Worm (Caenorhabditis elegans) whole organism, early embryonic: ENCODE results near the gene T01B10.5.

Experiments used
- B0310.2 ChIP-seq: sonication (generic microtip); optimal IDR thresholded peaks from 2 replicates; lab custom pipeline; 2016; ENCODE audit warnings: mild to moderate bottlenecking, missing genetic modification characterization, missing compliant biosample characterization
- F13C5.2 ChIP-seq: sonication (generic microtip); optimal IDR thresholded peaks from 2 replicates; lab custom pipeline; 2017; ENCODE audit warnings: mild to moderate bottlenecking, missing genetic modification characterization, inconsistent platforms, missing compliant biosample characterization
- aly-1 ChIP-seq: sonication (generic microtip); optimal IDR thresholded peaks from 2 replicates; lab custom pipeline; 2016; ENCODE audit warnings: missing genetic modification characterization, missing compliant biosample characterization
- ama-1 ChIP-seq: fragments of 150-350 bp; optimal IDR thresholded peaks from 2 replicates; lab custom pipeline; 2014
- ceh-13 ChIP-seq: fragments of 200-800 bp; sonication (Bioruptor generic); optimal IDR thresholded peaks from 2 replicates; lab custom pipeline; 2018; ENCODE audit warnings: mild to moderate bottlenecking, missing genetic modification characterization, missing compliant biosample characterization
- ceh-36 ChIP-seq: sonication (generic microtip); optimal IDR thresholded peaks from 2 replicates; lab custom pipeline; 2016; ENCODE audit warnings: missing genetic modification characterization, inconsistent platforms, missing compliant biosample characterization
- ets-7 ChIP-seq: sonication (generic microtip); optimal IDR thresholded peaks from 2 replicates; lab custom pipeline; 2016; ENCODE audit warnings: missing genotype, missing genetic modification characterization, missing compliant biosample characterization
- flt-1 ChIP-seq: fragments of 200-800 bp; sonication (Bioruptor generic); IDR thresholded peaks from 2 replicates; pipeline ENCODE4 v1.3.6; 2022; ENCODE audit warnings: missing genetic modification characterization, missing compliant biosample characterization
- hmbx-1 ChIP-seq: sonication (generic microtip); optimal IDR thresholded peaks from 2 replicates; lab custom pipeline; 2016; ENCODE audit warnings: mild to moderate bottlenecking, missing genetic modification characterization, missing compliant biosample characterization
- hmg-4 ChIP-seq: fragments of 200-800 bp; sonication (Bioruptor generic); optimal IDR thresholded peaks from 2 replicates; lab custom pipeline; 2018; ENCODE audit warnings: mild to moderate bottlenecking, missing genetic modification characterization, missing compliant biosample characterization
- hnd-1 ChIP-seq: sonication (generic microtip); optimal IDR thresholded peaks from 2 replicates; lab custom pipeline; 2016; ENCODE audit warnings: missing genetic modification characterization, missing compliant biosample characterization
- pes-1 ChIP-seq: fragments of 200-800 bp; sonication (Bioruptor generic); IDR thresholded peaks from 2 replicates; pipeline ENCODE4 v1.3.6; 2022; ENCODE audit warnings: missing genetic modification reagents, missing genetic modification characterization, missing compliant biosample characterization
- scrt-1 ChIP-seq: fragments of 200-800 bp; sonication (Bioruptor generic); IDR thresholded peaks from 2 replicates; pipeline ENCODE4 v1.3.6; 2022; ENCODE audit warnings: missing genetic modification characterization, missing compliant biosample characterization
- sea-1 ChIP-seq: fragments of 200-800 bp; sonication (Bioruptor generic); conservative IDR thresholded peaks from 2 replicates; pipeline ENCODE4 v1.3.6; 2022; ENCODE audit warnings: missing genetic modification characterization, missing compliant biosample characterization
- tbx-11 ChIP-seq: fragments of 200-800 bp; sonication (Bioruptor generic); IDR thresholded peaks from 2 replicates; pipeline ENCODE4 v1.3.6; 2022; ENCODE audit warnings: missing genetic modification characterization, missing compliant biosample characterization
- tbx-37 ChIP-seq: fragments of 200-800 bp; sonication (Bioruptor generic); conservative IDR thresholded peaks from 2 replicates; pipeline ENCODE4 v1.3.6; 2022; ENCODE audit warnings: missing genetic modification reagents, missing genetic modification characterization, missing compliant biosample characterization
- tra-4 ChIP-seq: sonication (generic microtip); optimal IDR thresholded peaks from 2 replicates; lab custom pipeline; 2017; ENCODE audit warnings: missing genetic modification characterization, missing compliant biosample characterization

T01B10.5 gene

DNA sequence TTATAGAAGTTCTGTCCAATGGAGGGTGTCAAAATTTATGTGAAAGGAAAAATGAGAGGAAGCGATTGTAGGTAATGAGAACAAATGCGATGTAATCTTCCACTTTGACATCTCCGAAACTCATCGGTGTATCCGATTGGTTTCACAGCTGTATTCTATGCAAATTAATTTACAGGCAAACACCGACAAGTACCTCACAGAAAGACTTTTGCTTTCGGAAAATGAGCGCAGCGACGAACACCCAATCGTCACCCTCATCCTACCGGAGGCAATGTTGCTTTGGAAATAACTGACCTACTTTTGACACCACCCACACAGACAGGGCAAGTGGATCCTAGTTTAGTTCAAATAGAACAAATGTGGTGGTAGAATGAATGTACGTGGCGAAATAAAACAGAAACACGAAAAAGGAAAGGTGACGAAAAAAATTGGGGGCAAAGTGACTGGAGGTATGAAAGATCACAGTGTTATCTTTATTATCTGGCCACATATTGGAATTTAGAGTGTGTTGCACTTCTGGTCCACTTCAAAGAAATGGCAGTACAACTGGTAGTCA is 31.1 kb upstream of the T01B10.5 start:
- TF ChIP-seq ceh-36: no peak
- no peak for TF ChIP-seq flt-1 (GFP tag; lab: Robert Waterston, UW)
- TF ChIP-seq hmg-4 (GFP tag; lab: Kevin White, UChicago): no peak
- no peak for TF ChIP-seq sea-1
- no peak for TF ChIP-seq aly-1 (tag; lab: Kevin White, UChicago)
- TF ChIP-seq hnd-1 (tag; lab: Kevin White, UChicago): no peak
- no peak for TF ChIP-seq ets-7
- TF ChIP-seq tbx-11 (GFP tag; lab: Robert Waterston, UW): no peak
- no peak for TF ChIP-seq ceh-13 (GFP tag; lab: Kevin White, UChicago)
- TF ChIP-seq ama-1 (lab: Kevin White, UChicago): no peak
- TF ChIP-seq hmbx-1 (tag; lab: Kevin White, UChicago): no peak
- TF ChIP-seq pes-1 (GFP tag; lab: Robert Waterston, UW): no peak
- TF ChIP-seq F13C5.2 (tag; lab: Kevin White, UChicago): no peak
- TF ChIP-seq scrt-1: no peak
- no peak for TF ChIP-seq tra-4
- no peak for TF ChIP-seq tbx-37
- no peak for TF ChIP-seq B0310.2 (tag; lab: Kevin White, UChicago)

DNA sequence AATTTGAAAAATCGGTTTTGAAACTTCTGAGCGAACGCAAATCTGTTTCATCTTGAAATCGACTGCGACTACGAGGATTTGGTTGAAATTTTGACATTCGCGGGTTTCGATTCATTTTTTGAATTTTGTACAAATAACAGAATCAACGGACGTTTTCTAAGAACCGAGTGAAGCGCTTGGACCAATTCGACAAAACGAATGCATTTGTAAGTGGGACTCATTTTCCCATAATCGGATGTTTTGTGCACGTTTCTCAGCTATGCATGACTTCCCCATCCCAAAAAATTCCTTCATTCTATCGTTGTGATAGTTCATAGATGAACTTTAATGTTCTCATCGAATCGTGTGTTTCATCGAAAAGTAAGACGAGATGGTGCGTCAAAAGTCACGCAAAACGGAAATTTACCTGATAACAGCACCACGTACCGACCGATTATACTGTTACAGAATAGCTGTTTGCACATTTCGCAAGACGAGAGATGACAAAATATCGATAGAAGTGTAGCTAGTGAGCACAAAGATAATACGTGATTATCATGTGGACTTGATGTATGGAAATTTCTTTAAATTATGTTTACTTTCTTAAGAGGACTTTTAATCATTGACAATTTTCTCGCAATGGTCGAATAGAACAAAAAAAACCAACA is 24.9 kb upstream of the T01B10.5 start, which contains the start of gene mec-10:
mec-10 (minus strand) TSS at position 189 of the 647 bp plus-strand sequence.
- no peak for TF ChIP-seq tbx-37
- TF ChIP-seq scrt-1: no peak
- no peak for TF ChIP-seq hnd-1 (tag; lab: Kevin White, UChicago)
- no peak for TF ChIP-seq aly-1 (tag; lab: Kevin White, UChicago)
- no peak for TF ChIP-seq F13C5.2 (tag; lab: Kevin White, UChicago)

DNA sequence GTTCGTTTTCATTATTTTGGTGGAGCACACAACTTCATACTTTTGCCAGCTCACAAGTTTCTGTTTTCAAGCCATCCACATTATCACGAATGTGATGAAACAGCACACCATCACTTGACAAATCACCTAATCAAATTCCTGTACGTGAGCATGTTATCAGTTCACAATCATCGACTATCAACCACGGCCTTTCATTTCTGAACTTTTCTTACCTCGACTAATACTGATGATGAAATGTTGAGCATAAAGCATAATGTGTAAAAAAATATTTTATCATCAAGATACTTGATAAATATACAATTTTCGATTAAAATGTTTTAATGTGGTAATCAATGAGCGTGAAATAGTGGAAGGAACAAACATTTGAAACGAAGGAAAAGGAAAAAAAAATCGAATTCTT is 21.6 kb upstream of the T01B10.5 start:
- TF ChIP-seq hnd-1 (tag; lab: Kevin White, UChicago) (no peak), hmg-4 (GFP tag; lab: Kevin White, UChicago) (no peak), aly-1 (tag; lab: Kevin White, UChicago) (no peak), ceh-13 (GFP tag; lab: Kevin White, UChicago) (no peak), ets-7 (no peak), hmbx-1 (tag; lab: Kevin White, UChicago) (no peak), flt-1 (GFP tag; lab: Robert Waterston, UW) (no peak), tbx-11 (GFP tag; lab: Robert Waterston, UW) (no peak)

DNA sequence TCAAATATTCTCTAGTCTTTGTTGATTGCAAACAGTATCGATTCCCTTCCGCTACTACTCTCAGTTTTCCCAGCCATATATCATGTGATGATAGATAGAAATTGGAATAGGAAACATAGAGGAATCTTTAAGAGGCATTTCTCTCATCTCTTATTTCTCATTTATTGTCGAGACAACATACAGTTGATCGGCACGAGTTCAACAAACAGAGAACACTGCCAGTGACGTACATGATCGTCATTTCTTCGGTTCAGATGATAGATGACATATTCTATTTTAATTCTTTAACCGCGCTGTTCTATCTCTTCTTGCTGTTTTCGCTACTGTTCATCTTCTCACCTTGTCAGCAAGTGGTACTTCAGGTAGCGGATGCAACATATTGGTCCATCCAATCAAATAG is 20.0 kb upstream of the T01B10.5 start:
- TF ChIP-seq hmbx-1 (tag; lab: Kevin White, UChicago) (no peak), tbx-37 (no peak), tra-4 (no peak), B0310.2 (tag; lab: Kevin White, UChicago) (no peak)

DNA sequence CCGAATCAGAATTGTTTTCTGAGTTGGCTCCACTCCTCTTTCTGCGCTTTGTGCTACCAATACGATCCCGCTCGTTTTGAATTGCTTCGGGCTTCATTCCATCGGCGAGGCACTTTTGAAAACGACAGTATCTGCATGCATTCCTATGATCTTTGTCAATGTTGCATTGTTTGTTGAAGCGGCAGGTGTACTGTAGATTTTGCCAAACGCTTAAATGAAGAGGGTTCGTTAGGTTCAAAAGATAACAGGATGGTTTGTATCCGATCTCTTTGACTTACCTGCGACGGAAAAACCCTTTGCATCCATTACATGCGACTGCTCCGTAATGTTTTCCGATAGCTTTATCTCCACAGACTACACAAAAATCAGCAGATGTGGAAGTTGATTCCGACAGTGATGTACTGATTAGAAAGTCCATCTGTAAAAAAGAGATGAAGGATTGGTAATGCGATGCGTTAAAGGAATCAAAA is 19.3 kb upstream of the T01B10.5 start, which contains the start of gene nhr-14:
nhr-14 (minus strand) TSS at position 420 of the 470 bp plus-strand sequence.
- no peak for TF ChIP-seq flt-1 (GFP tag; lab: Robert Waterston, UW)
- TF ChIP-seq F13C5.2 (tag; lab: Kevin White, UChicago): no peak
- TF ChIP-seq pes-1 (GFP tag; lab: Robert Waterston, UW): no peak

DNA sequence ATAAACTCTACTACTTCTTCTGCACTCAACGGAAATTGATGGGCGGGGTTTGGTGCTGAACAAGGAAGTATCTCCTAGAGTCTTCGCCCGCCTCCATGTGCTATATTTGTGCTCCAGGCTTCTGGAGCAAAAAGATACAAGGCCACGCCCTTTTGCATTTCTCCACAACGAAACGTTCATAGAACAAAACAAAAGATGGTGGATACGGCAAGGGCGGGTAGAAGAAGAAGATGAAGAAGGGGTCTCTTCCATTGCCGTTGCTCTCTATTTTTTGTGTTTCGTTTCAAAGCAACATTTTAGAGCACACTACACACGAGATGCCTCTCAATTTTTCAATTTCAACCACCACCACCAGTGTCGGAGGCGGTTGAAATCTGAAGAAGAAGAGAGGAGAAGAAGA is 18.8 kb upstream of the T01B10.5 start:
- TF ChIP-seq flt-1 (GFP tag; lab: Robert Waterston, UW) (no peak), F13C5.2 (tag; lab: Kevin White, UChicago) (no peak), pes-1 (GFP tag; lab: Robert Waterston, UW) (no peak), sea-1 (no peak), tbx-11 (GFP tag; lab: Robert Waterston, UW) (no peak)

DNA sequence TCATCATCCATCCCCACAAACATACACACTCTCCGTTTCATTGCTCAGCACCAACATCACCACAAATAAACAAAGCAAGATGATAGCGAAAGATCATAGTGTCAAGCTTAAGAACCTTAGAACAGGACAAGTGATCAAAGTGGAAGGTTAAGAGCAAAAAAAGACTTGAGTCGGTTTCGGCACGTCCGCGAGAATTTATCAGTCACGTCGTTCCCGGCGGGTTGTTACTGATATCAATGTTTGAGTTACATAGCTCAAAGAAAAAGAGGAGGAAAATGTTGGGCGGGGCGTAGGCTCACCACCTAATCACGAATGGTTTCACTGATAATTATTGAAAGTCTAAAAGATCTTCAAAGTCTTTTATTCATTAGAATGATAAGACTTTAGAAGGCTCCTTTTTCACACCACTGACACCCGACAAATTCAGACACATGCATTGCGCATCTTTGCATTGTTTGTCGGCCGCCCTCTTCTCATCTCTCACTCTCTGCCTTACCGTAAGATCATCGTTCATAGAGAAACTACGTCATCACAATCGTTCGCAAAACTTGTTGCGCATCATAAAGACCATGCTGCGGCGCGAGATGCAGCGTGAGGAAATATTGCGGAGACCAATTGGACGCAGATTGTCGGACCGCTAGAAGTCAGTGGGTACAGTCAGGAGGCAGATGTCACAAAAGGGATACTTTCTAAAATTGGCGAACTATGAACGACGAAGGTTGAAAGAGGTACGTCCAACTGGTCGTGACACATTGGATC is 17.9 kb upstream of the T01B10.5 start:
- TF ChIP-seq ceh-13 (GFP tag; lab: Kevin White, UChicago) (no peak), B0310.2 (tag; lab: Kevin White, UChicago) (no peak), tbx-37 (no peak), flt-1 (GFP tag; lab: Robert Waterston, UW) (no peak), tbx-11 (GFP tag; lab: Robert Waterston, UW) (no peak), hmbx-1 (tag; lab: Kevin White, UChicago) (no peak), sea-1 (no peak), F13C5.2 (tag; lab: Kevin White, UChicago) (no peak), hmg-4 (GFP tag; lab: Kevin White, UChicago) (no peak), ceh-36 (no peak)

DNA sequence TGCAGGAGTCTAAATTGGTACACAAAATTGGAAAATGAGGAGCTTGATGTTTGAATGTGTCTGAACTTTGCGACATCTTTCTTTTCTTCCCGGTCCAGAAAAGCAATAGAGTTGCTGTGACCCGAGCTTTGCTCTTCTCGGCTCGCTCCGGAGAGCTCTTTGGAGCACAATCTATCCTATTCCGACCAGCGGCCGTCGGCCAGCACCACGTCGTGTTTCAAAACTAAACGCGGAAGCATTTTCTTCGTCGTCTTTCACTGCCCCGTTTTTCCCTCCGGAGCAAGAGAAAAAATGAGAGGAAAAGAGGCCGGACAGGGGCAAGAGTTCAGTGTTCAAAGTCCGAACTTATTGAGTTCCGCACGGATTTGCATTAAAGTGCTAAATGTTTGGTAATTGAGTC is 16.1 kb upstream of the T01B10.5 start:
- TF ChIP-seq aly-1 (tag; lab: Kevin White, UChicago): no peak
- no peak for TF ChIP-seq pes-1 (GFP tag; lab: Robert Waterston, UW)
- TF ChIP-seq hmg-4 (GFP tag; lab: Kevin White, UChicago): no peak
- TF ChIP-seq ceh-36: no peak
- no peak for TF ChIP-seq F13C5.2 (tag; lab: Kevin White, UChicago)
- TF ChIP-seq B0310.2 (tag; lab: Kevin White, UChicago): no peak
- TF ChIP-seq tbx-37: no peak
- no peak for TF ChIP-seq tbx-11 (GFP tag; lab: Robert Waterston, UW)
- TF ChIP-seq flt-1 (GFP tag; lab: Robert Waterston, UW): no peak
- TF ChIP-seq ets-7: no peak
- no peak for TF ChIP-seq scrt-1
- TF ChIP-seq tra-4: no peak
